Worm (Caenorhabditis elegans): ENCODE data around the gene cav-1.

cav-1 gene

ce11 chrIV:9733904-9734303 lies 38.4 kb upstream of the cav-1 start:
- no peak for TF ChIP-seq lsy-2 (tag; optimal IDR thresholded peaks at IDR 0.05)
- TF ChIP-seq rnt-1 (tag; optimal IDR thresholded peaks at IDR 0.05): no peak
- TF ChIP-seq blmp-1 (tag; optimal IDR thresholded peaks at IDR 0.05): no peak
- no peak for TF ChIP-seq nhr-11 (tag; optimal IDR thresholded peaks at IDR 0.05)
- TF ChIP-seq fkh-4 (tag; optimal IDR thresholded peaks at IDR 0.05; ENCODE audit: borderline replicate concordance): no peak
- no peak for TF ChIP-seq lin-14 (GFP tag; optimal IDR thresholded peaks at IDR 0.05)
- no peak for TF ChIP-seq alr-1 (tag; optimal IDR thresholded peaks at IDR 0.05; ENCODE audit: borderline replicate concordance)
- TF ChIP-seq aly-2 (tag; optimal IDR thresholded peaks at IDR 0.05): no peak
- no peak for TF ChIP-seq ceh-82 (tag; optimal IDR thresholded peaks at IDR 0.05)
- no peak for TF ChIP-seq elt-2 (tag; optimal IDR thresholded peaks at IDR 0.05)
- no peak for TF ChIP-seq tlp-1 (tag; optimal IDR thresholded peaks at IDR 0.05)
- no peak for TF ChIP-seq tbx-2 (tag; optimal IDR thresholded peaks at IDR 0.05)
- TF ChIP-seq vab-15 (tag; optimal IDR thresholded peaks at IDR 0.05): no peak
- TF ChIP-seq hpl-2 (GFP tag; optimal IDR thresholded peaks at IDR 0.05): no peak
- TF ChIP-seq F16B12.6 (tag; optimal IDR thresholded peaks at IDR 0.05): no peak
- TF ChIP-seq lin-35 (GFP tag; optimal IDR thresholded peaks at IDR 0.05): no peak
- TF ChIP-seq elt-3 (tag; optimal IDR thresholded peaks at IDR 0.05): no peak

- TF ChIP-seq pqm-1 (tag; optimal IDR thresholded peaks at IDR 0.05) (no peak), rnt-1 (tag; optimal IDR thresholded peaks at IDR 0.05) (peak; percentile 10), pax-3 (tag; optimal IDR thresholded peaks at IDR 0.05) (no peak), ceh-8 (GFP tag; optimal IDR thresholded peaks at IDR 0.05) (no peak), mep-1 (tag; optimal IDR thresholded peaks at IDR 0.05) (peak; percentile 1), xbp-1 (tag; optimal IDR thresholded peaks at IDR 0.05) (no peak), ama-1 (optimal IDR thresholded peaks at IDR 0.05) (no peak), lin-13 (GFP tag; optimal IDR thresholded peaks at IDR 0.05) (no peak), lsy-2 (tag; optimal IDR thresholded peaks at IDR 0.05) (peak in 1 of 2 experiments; percentile 14), nhr-28 (tag; optimal IDR thresholded peaks at IDR 0.05) (no peak), grh-1 (GFP tag; IDR thresholded peaks at IDR 0.05) (no peak), lin-14 (GFP tag; optimal IDR thresholded peaks at IDR 0.05) (peak; percentile 50), elt-2 (tag; optimal IDR thresholded peaks at IDR 0.05) (no peak), lin-15B (tag; optimal IDR thresholded peaks at IDR 0.05) (no peak), nhr-71 (tag; optimal IDR thresholded peaks at IDR 0.05) (peak; percentile 1), nhr-20 (tag; optimal IDR thresholded peaks at IDR 0.05) (no peak), skn-1 (tag; optimal IDR thresholded peaks at IDR 0.05) (no peak), C34B4.2 (tag; optimal IDR thresholded peaks at IDR 0.05) (no peak), elt-3 (tag; optimal IDR thresholded peaks at IDR 0.05) (no peak), efl-1 (optimal IDR thresholded peaks at IDR 0.05) (peak in 1 of 2 experiments; percentile 17), efl-1 (GFP tag; optimal IDR thresholded peaks at IDR 0.05 in 1 of 2) (no peak), nhr-77 (tag; optimal IDR thresholded peaks at IDR 0.05) (no peak), unc-86 (tag; optimal IDR thresholded peaks at IDR 0.05) (no peak), tlp-1 (tag; optimal IDR thresholded peaks at IDR 0.05) (no peak)
Measured at ce11 chrIV:9734861-9735260, 37.4 kb upstream of the cav-1 start.

- TF ChIP-seq nhr-71 (tag; optimal IDR thresholded peaks at IDR 0.05) (peak; percentile 63), ces-1 (GFP tag; optimal IDR thresholded peaks at IDR 0.05) (no peak), elt-2 (tag; optimal IDR thresholded peaks at IDR 0.05) (peak; percentile 50), blmp-1 (tag; optimal IDR thresholded peaks at IDR 0.05) (peak; percentile 85), nhr-19 (GFP tag; conservative IDR thresholded peaks at IDR 0.05) (peak; percentile 37; the same call in 1 of the 2 replicates), snu-23 (GFP tag; optimal IDR thresholded peaks at IDR 0.05) (peak; percentile 30), mdl-1 (tag; optimal IDR thresholded peaks at IDR 0.05) (no peak), dsc-1 (tag; optimal IDR thresholded peaks at IDR 0.05) (peak; percentile 53), hlh-17 (GFP tag; optimal IDR thresholded peaks at IDR 0.05; ENCODE audit: borderline replicate concordance) (no peak), lin-35 (GFP tag; optimal IDR thresholded peaks at IDR 0.05) (peak in 1 of 2 experiments; percentile 39), egl-27 (tag; optimal IDR thresholded peaks at IDR 0.05) (no peak), nhr-20 (tag; optimal IDR thresholded peaks at IDR 0.05) (peak; percentile 52), nhr-85 (tag) (peak; percentile 77), fkh-10 (GFP tag; optimal IDR thresholded peaks at IDR 0.05) (no peak), hlh-4 (tag; optimal IDR thresholded peaks at IDR 0.05) (no peak), C04F5.9 (tag; optimal IDR thresholded peaks at IDR 0.05) (no peak), ceh-90 (tag; optimal IDR thresholded peaks at IDR 0.05) (no peak), nhr-11 (tag; optimal IDR thresholded peaks at IDR 0.05) (no peak), lin-14 (GFP tag; optimal IDR thresholded peaks at IDR 0.05) (peak; percentile 66), nhr-77 (tag; optimal IDR thresholded peaks at IDR 0.05) (no peak), nhr-90 (tag; optimal IDR thresholded peaks at IDR 0.05; ENCODE audit: poor library complexity) (peak; percentile 18), pag-3 (tag; optimal IDR thresholded peaks at IDR 0.05; ENCODE audit: borderline replicate concordance, insufficient read depth) (no peak), pqm-1 (tag; optimal IDR thresholded peaks at IDR 0.05) (peak; percentile 7), vab-15 (tag; optimal IDR thresholded peaks at IDR 0.05) (no peak), elt-3 (tag; optimal IDR thresholded peaks at IDR 0.05) (peak in 5 of 6 experiments; percentile 28 to 82 (median 45))
Measured at ce11 chrIV:9735750-9736149, 36.6 kb upstream of the cav-1 start.

Data from whole organism, L1 larva.